Fruit fly (Drosophila melanogaster): Measurements from ENCODE around the gene Rev1.

Gene Rev1

DNA sequence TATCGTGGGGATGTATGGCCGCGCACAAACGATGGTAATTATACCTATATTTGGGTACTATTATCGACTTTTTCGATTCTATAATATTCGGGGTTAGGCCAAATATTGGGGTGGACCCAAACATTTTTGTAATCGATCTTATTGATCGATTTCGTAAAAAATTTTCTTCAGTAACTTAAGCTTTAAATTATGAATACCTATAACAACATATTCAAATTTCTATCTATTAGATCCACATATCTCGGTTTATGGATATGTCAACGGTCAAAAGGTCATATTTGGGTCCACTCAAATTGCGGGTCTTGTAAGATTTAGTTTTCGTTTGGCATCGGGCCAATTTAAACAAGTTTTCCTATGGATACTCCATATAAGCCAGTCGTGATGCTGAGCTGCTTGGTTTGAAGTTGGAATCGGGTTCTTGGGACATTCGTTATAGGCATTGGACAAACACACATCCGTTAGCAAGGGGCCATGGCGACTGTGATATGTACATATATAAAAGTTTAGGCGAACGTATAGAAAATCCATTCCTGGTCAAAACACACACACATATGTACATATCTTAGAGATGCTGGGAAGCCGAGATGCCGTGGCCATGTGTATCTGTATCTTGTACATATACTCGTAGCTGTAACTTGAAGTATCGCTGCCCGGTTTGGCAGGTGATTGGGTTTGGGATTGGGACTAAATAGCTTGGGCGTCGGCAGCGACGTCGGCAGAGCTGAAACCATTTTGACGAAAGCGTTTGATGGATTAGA is 46.2 kb downstream of the Rev1 start (continued):
- TF ChIP-seq Hr51 (GFP tag; optimal IDR thresholded peaks at IDR 0.05) = peak; percentile 10 to 83
- no peak for TF ChIP-seq Rx (GFP tag; IDR thresholded peaks at IDR 0.05)
- peak; percentile 71 for TF ChIP-seq CG6854 (GFP tag; optimal IDR thresholded peaks at IDR 0.05)
- TF ChIP-seq CG17568 (GFP tag; optimal IDR thresholded peaks at IDR 0.05) = peak; percentile 70
- TF ChIP-seq CG4730 (GFP tag; IDR thresholded peaks at IDR 0.05) = no peak; the same call in 1 of the 2 replicates
- no peak for TF ChIP-seq TFAM (GFP tag; optimal IDR thresholded peaks at IDR 0.05)
- no peak for TF ChIP-seq tx (GFP tag; optimal IDR thresholded peaks at IDR 0.05)
- TF ChIP-seq sima (GFP tag; optimal IDR thresholded peaks at IDR 0.05) = no peak
- TF ChIP-seq CG11247 (GFP tag; IDR thresholded peaks at IDR 0.05) = no peak; the same call in 1 of the 2 replicates
- peak; percentile 24 for TF ChIP-seq CG10654 (GFP tag; optimal IDR thresholded peaks at IDR 0.05)
- TF ChIP-seq CG18476 (GFP tag; optimal IDR thresholded peaks at IDR 0.05) = peak; percentile 27
- TF ChIP-seq CG15479 (GFP tag; optimal IDR thresholded peaks at IDR 0.05) = no peak
- TF ChIP-seq maf-S (GFP tag; optimal IDR thresholded peaks at IDR 0.05) = peak; percentile 14
- no peak for TF ChIP-seq CG15073 (GFP tag; optimal IDR thresholded peaks at IDR 0.05)
- peak; percentile 13 to 60 for TF ChIP-seq dpn (GFP tag; optimal IDR thresholded peaks at IDR 0.05)
- peak; percentile 80 for TF ChIP-seq lab (GFP tag; optimal IDR thresholded peaks at IDR 0.05)
- peak; percentile 57; the same call in 1 of the 2 replicates for TF ChIP-seq Atf6 (GFP tag; IDR thresholded peaks at IDR 0.05)
- TF ChIP-seq Camta (GFP tag; optimal IDR thresholded peaks at IDR 0.05) = no peak
- TF ChIP-seq az2 (GFP tag; optimal IDR thresholded peaks at IDR 0.05) = peak; percentile 42
- peak; percentile 67 for TF ChIP-seq dmrt99B (tag; optimal IDR thresholded peaks at IDR 0.05)
- peak; percentile 60 for TF ChIP-seq NfI (GFP tag; optimal IDR thresholded peaks at IDR 0.05)
- TF ChIP-seq ato (GFP tag; IDR thresholded peaks at IDR 0.05; ENCODE audit: partially characterized antibody) = no peak
- no peak for TF ChIP-seq CG1024 (GFP tag; IDR thresholded peaks at IDR 0.05)
- peak; percentile 83 for TF ChIP-seq CG12219 (GFP tag; optimal IDR thresholded peaks at IDR 0.05)
- TF ChIP-seq mirr (GFP tag; optimal IDR thresholded peaks at IDR 0.05) = no peak
- no peak for TF ChIP-seq vnd (GFP tag; IDR thresholded peaks at IDR 0.05; ENCODE audit: partially characterized antibody)
- TF ChIP-seq PHDP (tag; optimal IDR thresholded peaks at IDR 0.05) = peak; percentile 84
- TF ChIP-seq CG8359 (GFP tag; optimal IDR thresholded peaks at IDR 0.05; ENCODE audit: borderline replicate concordance) = peak; percentile 28
- no peak for TF ChIP-seq Trl (optimal IDR thresholded peaks at IDR 0.05)
- peak; percentile 45 for TF ChIP-seq Trl (GFP tag; optimal IDR thresholded peaks at IDR 0.05)
- 0 out of 2 replicates have a peak, but pooled peaks have one; percentile 13 for TF ChIP-seq Taf1 (GFP tag; IDR thresholded peaks at IDR 0.05)
- TF ChIP-seq sna (GFP tag; IDR thresholded peaks at IDR 0.05; ENCODE audit: partially characterized antibody) = no peak
- TF ChIP-seq CG31224 (GFP tag; IDR thresholded peaks at IDR 0.05) = no peak
- no peak for TF ChIP-seq NFAT (GFP tag; IDR thresholded peaks at IDR 0.05)
- TF ChIP-seq HLH3B (GFP tag; IDR thresholded peaks at IDR 0.05) = peak; percentile 56; the same call in 1 of the 2 replicates
- no peak for TF ChIP-seq CG2199 (GFP tag; IDR thresholded peaks at IDR 0.05)
- peak; percentile 62 for TF ChIP-seq Oli (tag; optimal IDR thresholded peaks at IDR 0.05)
- TF ChIP-seq CG6175 (GFP tag; IDR thresholded peaks at IDR 0.05) = no peak
- peak; percentile 16 for TF ChIP-seq CG4328 (GFP tag; optimal IDR thresholded peaks at IDR 0.05)
- TF ChIP-seq CG1792 (GFP tag; optimal IDR thresholded peaks at IDR 0.05) = no peak
- TF ChIP-seq CG9797 (GFP tag; optimal IDR thresholded peaks at IDR 0.05) = no peak
- peak; percentile 37 for TF ChIP-seq CG12942 (GFP tag; optimal IDR thresholded peaks at IDR 0.05)
- peak; percentile 26 for TF ChIP-seq zen (tag; optimal IDR thresholded peaks at IDR 0.05)
- peak; percentile 53 for TF ChIP-seq CG30403 (GFP tag; optimal IDR thresholded peaks at IDR 0.05)
- TF ChIP-seq pita (GFP tag; optimal IDR thresholded peaks at IDR 0.05) = no peak
- peak; percentile 34 for TF ChIP-seq CG11723 (GFP tag; optimal IDR thresholded peaks at IDR 0.05)
- TF ChIP-seq tna (GFP tag; IDR thresholded peaks at IDR 0.05; ENCODE audit: partially characterized antibody) = no peak
- TF ChIP-seq sim (GFP tag; IDR thresholded peaks at IDR 0.05) = no peak
- TF ChIP-seq Antp (GFP tag; optimal IDR thresholded peaks at IDR 0.05) = no peak
